Worm (Caenorhabditis elegans) whole organism, L2 larva: ENCODE measurements around the gene cct-1.

Source experiments
- C34F6.9 ChIP-seq: fragments of 150-350 bp; optimal IDR thresholded peaks from 2 replicates; lab custom pipeline; 2014; ENCODE audit warnings: missing biosample characterization, missing genetic modification characterization
- F13H6.1 ChIP-seq: sonication (generic microtip); optimal IDR thresholded peaks from 2 replicates; lab custom pipeline; 2016; ENCODE audit warnings: missing genetic modification characterization, missing compliant biosample characterization
- Y55F3AM.14 ChIP-seq: fragments of 200-800 bp; sonication (Bioruptor generic); optimal IDR thresholded peaks from 2 replicates; lab custom pipeline; 2018; ENCODE audit warnings: mild to moderate bottlenecking, missing genetic modification characterization, missing compliant biosample characterization
- lin-13 ChIP-seq: fragments of 150-350 bp; optimal IDR thresholded peaks from 2 replicates; lab custom pipeline; 2014; ENCODE audit warnings: missing biosample characterization, missing genetic modification reagents, missing genetic modification characterization
- snpc-4 ChIP-seq: fragments of 150-350 bp; optimal IDR thresholded peaks from 2 replicates; lab custom pipeline; 2014; ENCODE audit warnings: missing biosample characterization, missing genetic modification characterization
- unc-62 ChIP-seq: fragments of 150-350 bp; optimal IDR thresholded peaks from 2 replicates; lab custom pipeline; 2014; ENCODE audit warnings: missing biosample characterization, missing genetic modification reagents, missing genetic modification characterization

DNA sequence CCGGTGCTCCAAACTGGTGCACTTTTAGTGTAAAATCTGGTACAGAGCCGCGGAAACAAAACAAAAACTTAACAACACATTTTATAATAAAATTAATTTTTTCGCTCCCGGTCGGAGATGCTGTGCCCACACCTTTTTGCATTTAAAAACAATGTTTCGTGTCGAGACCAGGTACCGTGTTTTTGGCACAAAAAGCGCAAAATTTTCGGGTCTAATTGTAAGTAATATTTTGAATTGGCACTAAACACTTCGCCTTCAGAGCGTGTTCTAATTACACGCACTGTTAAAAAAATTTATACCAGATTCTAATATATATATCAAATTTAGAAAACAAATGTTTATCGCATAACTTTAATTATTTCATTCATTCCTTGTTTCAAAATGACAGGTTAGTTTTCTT lies 3.8 kb upstream of the cct-1 start, which contains the start of gene dylt-3:
- TF ChIP-seq lin-13 (no peak), F13H6.1 (tag; lab: Kevin White, UChicago) (no peak), C34F6.9 (tag; lab: Kevin White, UChicago) (no peak), unc-62 (GFP tag; lab: Kevin White, UChicago) (no peak), snpc-4 (no peak), Y55F3AM.14 (GFP tag; lab: Kevin White, UChicago) (no peak)
